Worm (Caenorhabditis elegans) whole organism, L4 larva: ENCODE measurements around the gene smc-4.

ENCODE experiments used
- mxl-3 ChIP-seq: fragments of 200-800 bp; sonication (Bioruptor generic); optimal IDR thresholded peaks from 2 replicates; lab custom pipeline; 2018; ENCODE audit warnings: mild to moderate bottlenecking, missing genetic modification characterization, missing compliant biosample characterization
- nhr-11 ChIP-seq: fragments of 150-350 bp; optimal IDR thresholded peaks from 2 replicates; lab custom pipeline; 2014; ENCODE audit warnings: missing biosample characterization, missing genetic modification characterization

ce11 chrIII:4562070-4562788 is 25.1 kb upstream of the smc-4 start, which contains the start of gene pan-1:
- TF ChIP-seq nhr-11 (tag; lab: Kevin White, UChicago) = peak; percentile 15
- TF ChIP-seq mxl-3 (GFP tag; lab: Kevin White, UChicago) = peak; percentile 68
